Fruit fly (Drosophila melanogaster) whole organism, embryonic: ENCODE results near the gene CG5445.

ENCODE experiments used
- ATbp ChIP-seq: fragments of 200-800 bp; sonication (Bioruptor generic); optimal IDR thresholded peaks from 2 replicates; lab custom pipeline; 2017; ENCODE audit warnings: missing biosample characterization, mild to moderate bottlenecking, missing genetic modification characterization, missing genetic modification reagents
- CG11085 ChIP-seq: fragments of 200-800 bp; sonication (Bioruptor generic); IDR thresholded peaks from 2 replicates; pipeline ENCODE4 v1.3.6; 2022; ENCODE audit warnings: missing biosample characterization, missing genetic modification characterization
- CG11093 ChIP-seq: fragments of 200-800 bp; sonication (Bioruptor generic); IDR thresholded peaks from 3 replicates; pipeline ENCODE4 v1.3.6; 2022; ENCODE audit warnings: missing biosample characterization, missing genetic modification characterization
- CG11504 ChIP-seq: fragments of 200-800 bp; sonication (Bioruptor generic); optimal IDR thresholded peaks from 3 replicates; lab custom pipeline; 2019; ENCODE audit warnings: missing biosample characterization, mild to moderate bottlenecking, missing genetic modification characterization, moderate library complexity
- CG12155 ChIP-seq: fragments of 200-800 bp; sonication (Bioruptor generic); optimal IDR thresholded peaks from 3 replicates; lab custom pipeline; 2016; ENCODE audit warnings: missing biosample characterization, missing genetic modification characterization
- CG13624 ChIP-seq: fragments of 200-800 bp; sonication (Bioruptor generic); optimal IDR thresholded peaks from 2 replicates; lab custom pipeline; 2016; ENCODE audit warnings: missing biosample characterization, missing genetic modification characterization
- CG14860 ChIP-seq: fragments of 200-800 bp; sonication (Bioruptor generic); IDR thresholded peaks from 3 replicates; pipeline ENCODE4 v1.3.6; 2022; ENCODE audit warnings: missing biosample characterization, missing genetic modification characterization; ENCODE audit not compliant: partially characterized antibody
- CG15073 ChIP-seq: fragments of 200-800 bp; sonication (Bioruptor generic); optimal IDR thresholded peaks from 2 replicates; lab custom pipeline; 2016; ENCODE audit warnings: missing biosample characterization, missing genetic modification characterization
- CG17568 ChIP-seq: fragments of 200-800 bp; sonication (Bioruptor generic); optimal IDR thresholded peaks from 2 replicates; lab custom pipeline; 2018; ENCODE audit warnings: missing biosample characterization, mild to moderate bottlenecking, missing genetic modification characterization, moderate library complexity
- CG17802 ChIP-seq: fragments of 200-800 bp; sonication (Bioruptor generic); optimal IDR thresholded peaks from 2 replicates; lab custom pipeline; 2018; ENCODE audit warnings: missing biosample characterization, mild to moderate bottlenecking, missing genetic modification characterization, moderate library complexity
- CG31441 ChIP-seq: fragments of 200-800 bp; sonication (Bioruptor generic); IDR thresholded peaks from 2 replicates; pipeline ENCODE4 v1.3.6; 2022; ENCODE audit warnings: missing biosample characterization, missing genetic modification characterization
- CG3281 ChIP-seq: fragments of 200-800 bp; sonication (Bioruptor generic); optimal IDR thresholded peaks from 3 replicates; lab custom pipeline; 2017; ENCODE audit warnings: missing biosample characterization, mild to moderate bottlenecking, missing genetic modification characterization
- CG4282 ChIP-seq: fragments of 200-800 bp; sonication (Bioruptor generic); optimal IDR thresholded peaks from 2 replicates; lab custom pipeline; 2016; ENCODE audit warnings: missing biosample characterization, missing genetic modification characterization
- CG4328 ChIP-seq: fragments of 200-800 bp; sonication (Bioruptor generic); optimal IDR thresholded peaks from 3 replicates; lab custom pipeline; 2017; ENCODE audit warnings: missing biosample characterization, missing genetic modification reagents, missing genetic modification characterization
- CG4360 ChIP-seq: fragments of 200-800 bp; sonication (Bioruptor generic); IDR thresholded peaks from 2 replicates; pipeline ENCODE4 v1.3.6; 2022; ENCODE audit warnings: missing biosample characterization, missing genetic modification characterization
- CG5245 ChIP-seq: fragments of 200-800 bp; sonication (Bioruptor generic); optimal IDR thresholded peaks from 3 replicates; lab custom pipeline; 2016; ENCODE audit warnings: missing biosample characterization, missing genetic modification characterization
- CG6254 ChIP-seq: fragments of 200-800 bp; sonication (Bioruptor generic); optimal IDR thresholded peaks from 3 replicates; lab custom pipeline; 2017; ENCODE audit warnings: mild to moderate bottlenecking, missing biosample characterization, missing genetic modification reagents, missing genetic modification characterization
- CG6683 ChIP-seq: fragments of 200-800 bp; sonication (Bioruptor generic); optimal IDR thresholded peaks from 2 replicates; lab custom pipeline; 2017; ENCODE audit warnings: missing biosample characterization, mild to moderate bottlenecking, missing genetic modification characterization, missing genetic modification reagents
- CG7556 ChIP-seq: fragments of 200-800 bp; sonication (Bioruptor generic); optimal IDR thresholded peaks from 2 replicates; lab custom pipeline; 2017; ENCODE audit warnings: missing biosample characterization, mild to moderate bottlenecking, missing genetic modification characterization
- CG8388 ChIP-seq: fragments of 200-800 bp; sonication (Bioruptor generic); optimal IDR thresholded peaks from 2 replicates; lab custom pipeline; 2019; ENCODE audit warnings: missing biosample characterization, mild to moderate bottlenecking, missing genetic modification characterization, moderate library complexity
- Camta ChIP-seq: fragments of 200-800 bp; sonication (Bioruptor generic); optimal IDR thresholded peaks from 2 replicates; lab custom pipeline; 2016; ENCODE audit warnings: missing biosample characterization, missing genetic modification characterization
- E2f1 ChIP-seq: fragments of 200-800 bp; sonication (Bioruptor generic); IDR thresholded peaks from 2 replicates; pipeline ENCODE4 v1.3.6; 2022; ENCODE audit warnings: missing biosample characterization, missing genetic modification characterization
- HLH3B ChIP-seq: fragments of 200-800 bp; sonication (Bioruptor generic); IDR thresholded peaks from 2 replicates; pipeline ENCODE4 v1.3.6; 2022; ENCODE audit warnings: missing biosample characterization, missing genetic modification characterization
- HmgZ ChIP-seq: fragments of 200-800 bp; sonication (Bioruptor generic); optimal IDR thresholded peaks from 2 replicates; lab custom pipeline; 2018; ENCODE audit warnings: missing biosample characterization, mild to moderate bottlenecking, missing genetic modification characterization
- Hr78 ChIP-seq, 2 experiments: fragments of 200-800 bp in 1 of 2; fragments of >200 bp in 1 of 2; sonication (Bioruptor generic) in 1 of 2; optimal IDR thresholded peaks; 2 replicates each; lab custom pipeline; 2017 to 2019; ENCODE audit warnings: missing biosample characterization in 2 of 2, missing genetic modification characterization in 2 of 2, mild to moderate bottlenecking in 1 of 2, moderate library complexity in 1 of 2
- Lpt ChIP-seq: fragments of >200 bp; optimal IDR thresholded peaks from 2 replicates; lab custom pipeline; 2018; ENCODE audit warnings: missing biosample characterization, missing genetic modification characterization
- MBD-R2 ChIP-seq: fragments of 200-800 bp; sonication (Bioruptor generic); IDR thresholded peaks from 2 replicates; pipeline ENCODE4 v1.3.6; 2022; ENCODE audit warnings: missing biosample characterization, missing genetic modification characterization
- NC2β ChIP-seq: fragments of 200-800 bp; sonication (Bioruptor generic); optimal IDR thresholded peaks from 2 replicates; lab custom pipeline; 2016; ENCODE audit warnings: missing biosample characterization, missing genetic modification characterization
- Ravus ChIP-seq: fragments of 200-800 bp; sonication (Bioruptor generic); IDR thresholded peaks from 2 replicates; pipeline ENCODE4 v1.3.6; 2022; ENCODE audit warnings: missing biosample characterization, missing genetic modification characterization
- YL-1 ChIP-seq: fragments of 200-800 bp; sonication (Bioruptor generic); optimal IDR thresholded peaks from 3 replicates; lab custom pipeline; 2017; ENCODE audit warnings: missing biosample characterization, mild to moderate bottlenecking, missing genetic modification characterization
- al ChIP-seq: fragments of 200-800 bp; sonication (Bioruptor generic); IDR thresholded peaks from 2 replicates; pipeline ENCODE4 v1.3.6; 2022; ENCODE audit warnings: missing biosample characterization, missing genetic modification characterization
- aop ChIP-seq: fragments of 200-800 bp; sonication (Bioruptor generic); IDR thresholded peaks from 2 replicates; pipeline ENCODE4 v1.3.6; 2022; ENCODE audit warnings: missing biosample characterization, missing genetic modification characterization
- chn ChIP-seq: fragments of 200-800 bp; sonication (Bioruptor generic); optimal IDR thresholded peaks from 2 replicates; lab custom pipeline; 2016; ENCODE audit warnings: missing biosample characterization, missing genetic modification characterization
- corto ChIP-seq: fragments of 200-800 bp; sonication (Bioruptor generic); optimal IDR thresholded peaks from 2 replicates; lab custom pipeline; 2016; ENCODE audit warnings: missing biosample characterization, mild to moderate bottlenecking, missing genetic modification characterization, moderate library complexity
- croc ChIP-seq: fragments of 200-800 bp; sonication (Bioruptor generic); conservative IDR thresholded peaks from 3 replicates; pipeline ENCODE4 v1.3.6; 2022; ENCODE audit warnings: missing biosample characterization, missing genetic modification characterization
- dimm ChIP-seq: fragments of 200-800 bp; sonication (Bioruptor generic); IDR thresholded peaks from 2 replicates; pipeline ENCODE4 v1.3.6; 2022; ENCODE audit warnings: missing biosample characterization, missing genetic modification characterization
- dmrt11E ChIP-seq: fragments of 200-800 bp; sonication (Bioruptor generic); optimal IDR thresholded peaks from 3 replicates; lab custom pipeline; 2018; ENCODE audit warnings: missing biosample characterization, mild to moderate bottlenecking, missing genetic modification characterization, moderate library complexity
- ems ChIP-seq: fragments of 200-800 bp; sonication (Bioruptor generic); optimal IDR thresholded peaks from 3 replicates; lab custom pipeline; 2016; ENCODE audit warnings: missing biosample characterization, missing genetic modification characterization
- hb ChIP-seq: fragments of 200-800 bp; sonication (Bioruptor generic); IDR thresholded peaks from 3 replicates; pipeline ENCODE4 v1.3.6; 2022; ENCODE audit warnings: missing biosample characterization, missing genetic modification characterization; ENCODE audit not compliant: partially characterized antibody
- hkb ChIP-seq, 2 experiments: fragments of 200-800 bp in 1 of 2; fragments of >200 bp in 1 of 2; sonication (Bioruptor generic) in 1 of 2; IDR thresholded peaks in 1 of 2; optimal IDR thresholded peaks in 1 of 2; 2 replicates each; pipeline versions ENCODE4 v1.3.6 to Lab custom; 2017 to 2022; ENCODE audit warnings: missing biosample characterization in 1 of 2, missing genetic modification characterization in 1 of 2
- ind ChIP-seq: fragments of 200-800 bp; sonication (Bioruptor generic); optimal IDR thresholded peaks from 3 replicates; lab custom pipeline; 2016; ENCODE audit warnings: missing biosample characterization, missing genetic modification characterization
- mld ChIP-seq: fragments of 200-800 bp; sonication (Bioruptor generic); IDR thresholded peaks from 3 replicates; pipeline ENCODE4 v1.3.6; 2022; ENCODE audit warnings: missing biosample characterization, missing genetic modification characterization; ENCODE audit not compliant: partially characterized antibody
- nerfin-2 ChIP-seq: fragments of 200-800 bp; sonication (Bioruptor generic); IDR thresholded peaks from 2 replicates; pipeline ENCODE4 v1.3.6; 2022; ENCODE audit warnings: missing biosample characterization, missing genetic modification characterization; ENCODE audit not compliant: partially characterized antibody
- oc ChIP-seq: fragments of 200-800 bp; sonication (Bioruptor generic); optimal IDR thresholded peaks from 2 replicates; lab custom pipeline; 2018; ENCODE audit warnings: missing biosample characterization, mild to moderate bottlenecking, missing genetic modification characterization, moderate library complexity
- peb ChIP-seq: fragments of 200-800 bp; sonication (Bioruptor generic); IDR thresholded peaks from 2 replicates; pipeline ENCODE4 v1.3.6; 2022; ENCODE audit warnings: missing biosample characterization, missing genetic modification characterization
- rib ChIP-seq: fragments of 200-800 bp; sonication (Bioruptor generic); IDR thresholded peaks from 2 replicates; pipeline ENCODE4 v1.3.6; 2022; ENCODE audit warnings: missing biosample characterization, missing genetic modification characterization
- scrt ChIP-seq: fragments of 200-800 bp; sonication (Bioruptor generic); optimal IDR thresholded peaks from 2 replicates; lab custom pipeline; 2018; ENCODE audit warnings: missing biosample characterization, mild to moderate bottlenecking, missing genetic modification characterization, moderate library complexity
- seq ChIP-seq: fragments of 200-800 bp; sonication (Bioruptor generic); IDR thresholded peaks from 2 replicates; pipeline ENCODE4 v1.3.6; 2022; ENCODE audit warnings: missing biosample characterization, missing genetic modification characterization
- tin ChIP-seq: fragments of 200-800 bp; sonication (Bioruptor generic); optimal IDR thresholded peaks from 3 replicates; lab custom pipeline; 2016; ENCODE audit warnings: missing biosample characterization, missing genetic modification characterization
- zen2 ChIP-seq: fragments of 200-800 bp; sonication (Bioruptor generic); IDR thresholded peaks from 3 replicates; pipeline ENCODE4 v1.3.6; 2022; ENCODE audit warnings: missing biosample characterization, missing genetic modification characterization; ENCODE audit not compliant: partially characterized antibody

Gene CG5445

DNA sequence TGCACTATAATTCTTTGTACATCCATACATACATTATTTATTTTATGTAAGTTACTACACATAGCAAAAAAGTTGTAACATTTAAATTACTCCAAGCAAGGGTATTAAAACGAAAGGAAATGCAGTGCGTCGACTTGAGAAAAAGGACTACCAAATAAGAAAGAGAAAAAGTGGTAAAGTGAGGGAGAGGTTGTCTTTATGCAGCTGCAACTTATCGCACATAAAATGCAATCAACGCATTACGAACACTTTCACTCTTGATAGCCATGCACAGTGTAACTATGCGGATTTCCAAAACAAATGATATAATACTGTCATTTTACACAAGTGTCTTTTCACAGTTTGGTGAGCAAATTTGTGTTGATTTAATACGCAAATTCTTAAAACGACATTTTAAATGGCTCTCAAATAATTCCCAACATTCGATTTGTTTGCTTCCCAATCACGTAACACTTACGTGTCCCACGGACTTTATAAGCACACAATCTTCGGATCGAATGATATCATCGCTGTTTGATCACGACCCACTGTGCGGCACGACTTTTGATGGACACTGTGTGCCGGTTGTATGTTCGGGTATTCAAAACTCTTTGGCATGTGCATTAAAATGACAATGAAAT lies 14.9 kb downstream of the CG5445 start (continued):
- TF ChIP-seq al (GFP tag; lab: Robert Waterston, UW) (no peak), YL-1 (GFP tag; lab: Kevin White, UChicago) (no peak), aop (no peak), CG12155 (GFP tag; lab: Kevin White, UChicago) (no peak), Ravus (GFP tag; lab: Robert Waterston, UW) (no peak), CG31441 (GFP tag; lab: Robert Waterston, UW) (no peak), CG4282 (GFP tag; lab: Kevin White, UChicago) (peak; percentile 11), CG3281 (no peak), hb (GFP tag; lab: Robert Waterston, UW) (no peak), ATbp (GFP tag; lab: Kevin White, UChicago) (peak; percentile 60), CG7556 (GFP tag; lab: Kevin White, UChicago) (no peak), CG17802 (no peak), E2f1 (GFP tag; lab: Robert Waterston, UW) (no peak), rib (GFP tag; lab: Robert Waterston, UW) (no peak), Hr78 (GFP tag; optimal IDR thresholded peaks at IDR 0.05; lab: Kevin White, UChicago) (no peak), HmgZ (tag; lab: Kevin White, UChicago) (no peak), CG8388 (GFP tag; lab: Kevin White, UChicago) (peak; percentile 88), ind (GFP tag; lab: Kevin White, UChicago) (peak; percentile 21), CG13624 (GFP tag; lab: Kevin White, UChicago) (no peak), NC2β (GFP tag; lab: Kevin White, UChicago) (peak; percentile 42), mld (GFP tag; lab: Robert Waterston, UW) (no peak), CG11085 (GFP tag; lab: Robert Waterston, UW) (no peak), dimm (no peak), CG15073 (GFP tag; lab: Kevin White, UChicago) (no peak), CG14860 (no peak), dmrt11E (tag; lab: Kevin White, UChicago) (peak; percentile 48), Camta (GFP tag; lab: Kevin White, UChicago) (peak; percentile 17), CG11504 (tag; lab: Kevin White, UChicago) (peak; percentile 48), CG5245 (GFP tag; lab: Kevin White, UChicago) (no peak), oc (tag; lab: Kevin White, UChicago) (no peak), seq (GFP tag; lab: Robert Waterston, UW) (no peak), CG4360 (GFP tag; lab: Robert Waterston, UW) (no peak), tin (GFP tag; lab: Kevin White, UChicago) (peak; percentile 6), peb (no peak), croc (GFP tag; lab: Robert Waterston, UW) (peak; percentile 39; the same call in 1 of the 3 replicates), Lpt (GFP tag; lab: Kevin White, UChicago) (no peak), CG6254 (GFP tag; lab: Kevin White, UChicago) (no peak), CG11093 (no peak), ems (GFP tag; lab: Kevin White, UChicago) (no peak), CG6683 (GFP tag; lab: Kevin White, UChicago) (no peak), corto (no peak), nerfin-2 (GFP tag; lab: Robert Waterston, UW) (no peak), HLH3B (no peak), CG17568 (GFP tag; lab: Kevin White, UChicago) (no peak), scrt (GFP tag; lab: Kevin White, UChicago) (no peak), CG4328 (GFP tag; lab: Kevin White, UChicago) (no peak), chn (GFP tag; lab: Kevin White, UChicago) (peak; percentile 23), MBD-R2 (no peak), hkb (optimal IDR thresholded peaks at IDR 0.05; lab: Kevin White, UChicago) (no peak), hkb (GFP tag; IDR thresholded peaks at IDR 0.05; lab: Robert Waterston, UW) (no peak), zen2 (GFP tag; lab: Robert Waterston, UW) (no peak)
